Fruit fly (Drosophila melanogaster) S2 (cell line): ENCODE data around the gene CG6928.

Experiments
- CG8478 ChIP-seq: fragments of >200 bp; optimal IDR thresholded peaks from 2 replicates; lab custom pipeline; 2018
- CTCF ChIP-seq, 2 experiments: fragments of >200 bp; optimal IDR thresholded peaks; 2 replicates each; lab custom pipeline; 2018

Gene CG6928

dm6 chr3L:12004136-12004535, 1.2 kb downstream of the CG6928 start:
- TF ChIP-seq CTCF (optimal IDR thresholded peaks at IDR 0.05; lab: Kevin White, UChicago), result no peak
- no peak for TF ChIP-seq CG8478 (lab: Kevin White, UChicago)

- TF ChIP-seq CTCF (optimal IDR thresholded peaks at IDR 0.05; lab: Kevin White, UChicago), result no peak
- TF ChIP-seq CG8478 (lab: Kevin White, UChicago), result no peak
Measured at dm6 chr3L:12007945-12008344, 5.0 kb downstream of the CG6928 start.

- no peak for TF ChIP-seq CG8478 (lab: Kevin White, UChicago)
- TF ChIP-seq CTCF (optimal IDR thresholded peaks at IDR 0.05; lab: Kevin White, UChicago), result no peak
Measured at dm6 chr3L:12013698-12014097, 10.7 kb downstream of the CG6928 start.

- TF ChIP-seq CTCF (optimal IDR thresholded peaks at IDR 0.05; lab: Kevin White, UChicago) (no peak), CG8478 (lab: Kevin White, UChicago) (no peak)
Measured at dm6 chr3L:12014272-12014671, 11.3 kb downstream of the CG6928 start.

DNA sequence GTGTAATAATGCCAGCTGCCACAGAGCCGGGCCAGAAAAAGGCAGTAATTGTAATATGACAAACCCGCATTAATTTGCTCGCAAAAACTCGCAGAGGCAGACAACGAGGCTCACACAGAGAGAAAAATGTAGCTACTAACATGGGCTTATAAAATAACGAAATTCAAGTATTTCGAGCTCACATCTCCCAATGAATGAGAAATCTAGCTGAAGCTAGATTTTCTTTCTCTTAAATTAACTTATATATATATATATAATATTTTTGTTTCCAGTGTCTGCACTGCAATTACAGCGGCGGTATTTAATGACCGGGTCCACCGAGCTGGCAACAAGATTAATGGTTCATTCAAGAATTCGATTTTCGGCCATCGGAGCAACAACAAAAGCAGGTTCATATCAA, 13.2 kb downstream of the CG6928 start:
- TF ChIP-seq CTCF (optimal IDR thresholded peaks at IDR 0.05; lab: Kevin White, UChicago), result no peak
- no peak for TF ChIP-seq CG8478 (lab: Kevin White, UChicago)

DNA sequence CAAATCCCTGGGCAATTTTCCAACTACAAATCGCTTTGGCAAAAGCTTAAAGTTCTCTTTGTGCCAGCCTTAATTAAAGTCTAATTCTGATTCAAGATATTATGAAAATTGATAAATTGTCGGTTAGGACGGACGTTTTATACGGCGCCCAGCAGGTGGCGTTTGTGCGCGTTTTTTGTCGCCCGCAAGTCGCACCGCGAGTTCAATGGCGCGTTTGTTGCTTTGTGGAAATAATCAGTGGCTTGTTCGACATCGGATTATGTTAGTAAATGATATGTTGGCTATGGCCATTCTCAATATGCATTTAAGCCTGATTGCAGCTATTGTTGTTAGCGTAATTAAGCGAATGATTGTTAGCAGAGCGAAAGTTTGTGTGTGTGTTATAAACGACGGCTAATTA, 18.9 kb downstream of the CG6928 start:
- TF ChIP-seq CTCF (optimal IDR thresholded peaks at IDR 0.05; lab: Kevin White, UChicago) (peak; percentile 73 to 74), CG8478 (lab: Kevin White, UChicago) (no peak)

dm6 chr3L:12023137-12023792, 20.3 kb downstream of the CG6928 start:
- TF ChIP-seq CG8478 (lab: Kevin White, UChicago), result no peak
- TF ChIP-seq CTCF (optimal IDR thresholded peaks at IDR 0.05; lab: Kevin White, UChicago), result no peak

DNA sequence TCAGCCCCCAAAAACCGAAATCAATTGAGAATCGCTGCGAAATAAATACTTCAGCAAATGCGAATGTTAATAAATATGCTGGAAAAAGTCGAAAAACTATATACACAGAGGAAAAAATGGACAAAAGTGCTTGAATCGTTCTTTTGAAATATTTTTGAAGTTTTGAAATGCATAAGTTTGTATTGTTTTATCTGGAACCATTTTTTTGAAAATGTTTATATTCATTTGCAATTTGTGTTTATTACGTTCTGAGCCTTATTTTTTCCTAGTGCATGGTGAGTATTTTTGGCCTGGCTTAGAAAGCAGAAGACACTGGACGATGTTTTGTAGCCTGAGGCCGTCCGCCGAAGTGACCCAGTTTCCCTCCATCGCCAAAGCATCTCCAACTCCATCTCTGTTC, 22.0 kb downstream of the CG6928 start:
- TF ChIP-seq CTCF (optimal IDR thresholded peaks at IDR 0.05; lab: Kevin White, UChicago) (no peak), CG8478 (lab: Kevin White, UChicago) (no peak)

DNA sequence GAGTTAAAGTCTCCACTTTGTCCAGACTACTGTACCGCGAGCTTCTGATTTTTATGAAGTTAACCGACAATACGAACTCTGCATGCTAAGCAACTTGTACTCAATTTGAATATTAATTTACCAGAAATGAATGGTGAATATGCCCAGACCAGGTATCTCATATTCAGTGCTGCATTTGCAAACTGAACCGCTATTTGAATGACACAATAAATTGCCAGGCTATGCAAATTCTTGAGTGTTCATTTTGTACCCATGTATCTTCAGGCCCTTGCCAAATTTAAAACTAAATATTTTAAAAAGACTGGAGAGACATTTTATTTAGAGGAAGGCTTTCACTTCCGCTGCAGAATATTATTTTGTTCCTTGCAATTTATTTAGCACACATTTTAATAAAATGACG, 25.0 kb downstream of the CG6928 start:
- TF ChIP-seq CG8478 (lab: Kevin White, UChicago), result no peak
- TF ChIP-seq CTCF (optimal IDR thresholded peaks at IDR 0.05; lab: Kevin White, UChicago), result no peak

- TF ChIP-seq CG8478 (lab: Kevin White, UChicago), result no peak
- no peak for TF ChIP-seq CTCF (optimal IDR thresholded peaks at IDR 0.05; lab: Kevin White, UChicago)
Measured at dm6 chr3L:12028534-12029029, 25.6 kb downstream of the CG6928 start.

DNA sequence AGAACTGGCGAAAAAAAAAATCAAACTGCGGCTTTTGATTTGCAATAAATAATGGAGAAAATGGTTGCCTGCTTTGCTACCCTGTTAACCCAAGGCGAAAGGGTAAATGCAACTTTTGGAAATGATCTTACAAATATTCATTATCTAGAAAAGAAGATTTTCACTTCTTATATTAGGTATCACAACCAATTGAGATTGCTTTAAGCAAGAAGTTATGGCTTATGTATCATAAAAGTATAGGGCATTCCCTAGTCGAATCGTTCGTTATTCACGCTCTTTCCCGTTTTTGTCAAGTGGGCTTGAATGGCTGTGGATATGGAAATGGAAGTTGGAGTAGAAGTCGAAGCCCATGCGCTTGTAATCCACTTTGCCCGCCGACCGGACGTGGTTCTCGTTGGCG, 27.6 kb downstream of the CG6928 start:
- no peak for TF ChIP-seq CTCF (optimal IDR thresholded peaks at IDR 0.05; lab: Kevin White, UChicago)
- no peak for TF ChIP-seq CG8478 (lab: Kevin White, UChicago)

dm6 chr3L:12032257-12032656, 29.3 kb downstream of the CG6928 start, which contains the start of gene CG43993:
TSS of gene CG43993 (plus strand) at chr3L:12032557.
- TF ChIP-seq CTCF (optimal IDR thresholded peaks at IDR 0.05; lab: Kevin White, UChicago) (no peak), CG8478 (lab: Kevin White, UChicago) (no peak)

dm6 chr3L:12036658-12037057, 33.7 kb downstream of the CG6928 start:
- TF ChIP-seq CG8478 (lab: Kevin White, UChicago) (no peak), CTCF (optimal IDR thresholded peaks at IDR 0.05; lab: Kevin White, UChicago) (no peak)

DNA sequence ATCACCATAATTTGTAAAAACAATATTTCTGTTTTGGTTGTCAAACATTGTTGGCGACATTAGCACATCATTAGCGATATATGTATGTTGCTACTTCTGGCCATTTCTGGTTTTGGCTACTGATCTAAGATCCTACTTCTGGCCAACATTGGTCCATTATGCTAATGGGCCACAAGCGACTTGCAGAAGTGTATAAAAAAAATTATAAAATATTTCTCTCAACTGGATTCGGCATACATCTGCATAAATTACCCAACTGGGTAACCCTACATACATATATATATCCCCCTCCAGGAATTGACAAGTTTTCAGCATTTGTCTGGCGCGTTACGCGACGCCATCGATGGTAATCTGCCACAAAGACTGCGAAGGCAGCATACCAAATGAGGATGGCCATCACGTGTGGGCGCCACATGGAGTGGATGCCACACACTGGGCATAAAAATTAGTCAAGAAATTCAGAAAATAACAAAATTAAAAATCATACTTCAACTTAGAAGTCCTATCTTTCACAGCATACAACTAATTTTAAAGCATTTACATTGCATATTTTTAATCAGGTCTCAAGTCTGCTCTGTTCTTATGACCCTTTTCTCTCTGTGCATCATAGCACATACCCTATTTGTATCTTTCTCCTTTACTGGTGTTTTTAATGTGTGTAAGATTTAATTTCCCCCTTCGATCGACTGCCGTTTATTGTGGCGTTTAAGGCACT, 34.7 kb downstream of the CG6928 start:
- TF ChIP-seq CG8478 (lab: Kevin White, UChicago) (no peak), CTCF (optimal IDR thresholded peaks at IDR 0.05; lab: Kevin White, UChicago) (no peak)

DNA sequence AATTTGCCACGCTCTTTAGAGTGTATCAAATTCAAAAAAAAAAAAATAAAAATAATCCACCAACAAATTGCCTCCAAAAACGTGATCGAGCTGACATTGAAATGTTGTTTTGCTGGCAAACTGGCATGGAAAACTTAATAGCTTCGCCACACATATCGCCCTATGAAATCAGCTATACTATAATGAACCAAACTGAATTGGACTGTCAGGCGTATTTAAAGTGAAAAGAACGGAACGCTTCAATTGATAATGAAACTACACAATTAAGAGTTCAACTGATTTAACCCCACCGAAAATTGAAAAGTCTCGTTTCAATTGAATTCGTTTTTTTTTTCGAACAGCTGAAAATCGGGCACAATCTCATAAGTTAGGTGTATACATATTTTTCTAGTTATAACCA, 36.1 kb downstream of the CG6928 start:
- TF ChIP-seq CG8478 (lab: Kevin White, UChicago) (no peak), CTCF (optimal IDR thresholded peaks at IDR 0.05; lab: Kevin White, UChicago) (no peak)
